Fruit fly (Drosophila melanogaster): ENCODE results near the gene tal-1A.

The tal-1A gene

dm6 chr3R:13793105-13793978 lies 19.6 kb upstream of the tal-1A start (continued):
- peak; percentile 55 for TF ChIP-seq CG10979 (tag; optimal IDR thresholded peaks at IDR 0.05)
- TF ChIP-seq CG32772 (GFP tag; IDR thresholded peaks at IDR 0.05) = peak; percentile 29; the same call in 1 of the 2 replicates
- peak; percentile 59 for TF ChIP-seq HLH3B (GFP tag; IDR thresholded peaks at IDR 0.05)
- peak; percentile 50; the same call in 1 of the 2 replicates for TF ChIP-seq ranshi (GFP tag; IDR thresholded peaks at IDR 0.05)
- peak; percentile 23 for TF ChIP-seq Hsf (GFP tag; optimal IDR thresholded peaks at IDR 0.05)
- peak; percentile 55 for TF ChIP-seq CG12391 (tag; optimal IDR thresholded peaks at IDR 0.05)
- peak; percentile 11 for TF ChIP-seq trem (tag; optimal IDR thresholded peaks at IDR 0.05)
- no peak for TF ChIP-seq bab2 (GFP tag; optimal IDR thresholded peaks at IDR 0.05)
- no peak for TF ChIP-seq Fer1 (GFP tag; optimal IDR thresholded peaks at IDR 0.05)
- no peak for TF ChIP-seq ro (GFP tag; IDR thresholded peaks at IDR 0.05)
- TF ChIP-seq CG3281 (GFP tag; optimal IDR thresholded peaks at IDR 0.05) = no peak
- TF ChIP-seq ac (GFP tag; optimal IDR thresholded peaks at IDR 0.05) = no peak
- TF ChIP-seq CG7987 (GFP tag; optimal IDR thresholded peaks at IDR 0.05) = no peak
- TF ChIP-seq Ssrp (tag; optimal IDR thresholded peaks at IDR 0.05) = peak; percentile 60
- TF ChIP-seq gfzf (GFP tag; optimal IDR thresholded peaks at IDR 0.05) = no peak
- TF ChIP-seq Lhr (GFP tag; optimal IDR thresholded peaks at IDR 0.05) = no peak
- TF ChIP-seq onecut (GFP tag; IDR thresholded peaks at IDR 0.05) = no peak
- TF ChIP-seq gro (GFP tag; optimal IDR thresholded peaks at IDR 0.05) = no peak
- TF ChIP-seq salm (tag; optimal IDR thresholded peaks at IDR 0.05) = no peak
- no peak for TF ChIP-seq CG17186 (GFP tag; optimal IDR thresholded peaks at IDR 0.05)
- TF ChIP-seq CG4328 (GFP tag; optimal IDR thresholded peaks at IDR 0.05) = no peak
- no peak for TF ChIP-seq Dip2 (GFP tag; IDR thresholded peaks at IDR 0.05)
- TF ChIP-seq Adf1 (GFP tag; IDR thresholded peaks at IDR 0.05) = no peak
- no peak for TF ChIP-seq pzg (GFP tag; optimal IDR thresholded peaks at IDR 0.05)
- no peak for TF ChIP-seq Elba2 (GFP tag; optimal IDR thresholded peaks at IDR 0.05)
- peak; percentile 2 for TF ChIP-seq NfI (GFP tag; optimal IDR thresholded peaks at IDR 0.05)
- TF ChIP-seq row (GFP tag; IDR thresholded peaks at IDR 0.05) = peak; percentile 37; the same call in 2 of the 3 replicates
- no peak for TF ChIP-seq lilli (GFP tag; optimal IDR thresholded peaks at IDR 0.05)
- no peak for TF ChIP-seq Fer3 (tag; optimal IDR thresholded peaks at IDR 0.05)
- TF ChIP-seq grn (GFP tag; optimal IDR thresholded peaks at IDR 0.05) = no peak
- TF ChIP-seq CG1603 (tag; optimal IDR thresholded peaks at IDR 0.05) = peak; percentile 66
- TF ChIP-seq CG10543 (GFP tag; optimal IDR thresholded peaks at IDR 0.05) = no peak
- no peak for TF ChIP-seq odd (GFP tag; optimal IDR thresholded peaks at IDR 0.05)
- peak in 1 of 2 experiments; percentile 22 for TF ChIP-seq chif (GFP tag; optimal IDR thresholded peaks at IDR 0.05)
- TF ChIP-seq CG30403 (GFP tag; optimal IDR thresholded peaks at IDR 0.05) = peak; percentile 12
- no peak for TF ChIP-seq CG9437 (GFP tag; optimal IDR thresholded peaks at IDR 0.05)
- TF ChIP-seq crp (GFP tag; optimal IDR thresholded peaks at IDR 0.05) = no peak
- no peak for TF ChIP-seq aop (GFP tag; IDR thresholded peaks at IDR 0.05)
- peak; percentile 12 for TF ChIP-seq CG17385 (GFP tag; optimal IDR thresholded peaks at IDR 0.05)
- peak; percentile 41 for TF ChIP-seq gsb-n (tag; optimal IDR thresholded peaks at IDR 0.05)
- TF ChIP-seq CG17829 (tag; optimal IDR thresholded peaks at IDR 0.05) = peak; percentile 21
- TF ChIP-seq CG13287 (GFP tag; IDR thresholded peaks at IDR 0.05; ENCODE audit: partially characterized antibody) = no peak
- TF ChIP-seq Optix (GFP tag; IDR thresholded peaks at IDR 0.05) = no peak
- peak; percentile 37 for TF ChIP-seq tgo (GFP tag; IDR thresholded peaks at IDR 0.05)
- TF ChIP-seq CG42726 (GFP tag; IDR thresholded peaks at IDR 0.05; ENCODE audit: partially characterized antibody) = no peak
- TF ChIP-seq CG9727 (GFP tag; optimal IDR thresholded peaks at IDR 0.05) = no peak
- TF ChIP-seq CG11085 (GFP tag; IDR thresholded peaks at IDR 0.05) = no peak
- no peak for TF ChIP-seq yki (optimal IDR thresholded peaks at IDR 0.05)
- no peak for TF ChIP-seq h (optimal IDR thresholded peaks at IDR 0.05)
- TF ChIP-seq Rfx (GFP tag; IDR thresholded peaks at IDR 0.05) = no peak

All from whole organism, embryonic.